Worm (Caenorhabditis elegans) whole organism, L2 larva: ENCODE results near the gene hmg-12.

Experiments
- aly-2 ChIP-seq: fragments of 150-350 bp; optimal IDR thresholded peaks from 2 replicates; lab custom pipeline; 2014; ENCODE audit warnings: missing biosample characterization, missing genetic modification characterization
- ceh-16 ChIP-seq: fragments of 150-350 bp; optimal IDR thresholded peaks from 2 replicates; lab custom pipeline; 2014; ENCODE audit warnings: missing biosample characterization, missing genetic modification characterization
- egl-27 ChIP-seq: sonication (generic microtip); optimal IDR thresholded peaks from 3 replicates; lab custom pipeline; 2017; ENCODE audit warnings: missing biosample characterization, missing genetic modification reagents, missing genetic modification characterization
- fos-1 ChIP-seq: fragments of 150-350 bp; optimal IDR thresholded peaks from 2 replicates; lab custom pipeline; 2014; ENCODE audit warnings: missing biosample characterization, missing genetic modification characterization
- lin-39 ChIP-seq: fragments of 150-350 bp; optimal IDR thresholded peaks from 2 replicates; lab custom pipeline; 2014; ENCODE audit warnings: missing biosample characterization, missing genetic modification reagents, missing genetic modification characterization
- nhr-11 ChIP-seq: fragments of 150-350 bp; optimal IDR thresholded peaks from 2 replicates; lab custom pipeline; 2014; ENCODE audit warnings: missing biosample characterization, missing genetic modification characterization
- nhr-12 ChIP-seq: fragments of 150-350 bp; optimal IDR thresholded peaks from 2 replicates; lab custom pipeline; 2014; ENCODE audit warnings: missing biosample characterization, missing genetic modification characterization
- nhr-237 ChIP-seq: fragments of 150-350 bp; optimal IDR thresholded peaks from 2 replicates; lab custom pipeline; 2014; ENCODE audit warnings: missing biosample characterization, missing genetic modification characterization
- nhr-77 ChIP-seq: fragments of 150-350 bp; optimal IDR thresholded peaks from 2 replicates; lab custom pipeline; 2014; ENCODE audit warnings: missing biosample characterization, missing genetic modification characterization
- snpc-4 ChIP-seq: fragments of 150-350 bp; optimal IDR thresholded peaks from 2 replicates; lab custom pipeline; 2014; ENCODE audit warnings: missing biosample characterization, missing genetic modification characterization
- zag-1 ChIP-seq: fragments of 150-350 bp; optimal IDR thresholded peaks from 2 replicates; lab custom pipeline; 2014; ENCODE audit warnings: missing biosample characterization, missing genetic modification characterization
- ztf-11 ChIP-seq: sonication (generic microtip); optimal IDR thresholded peaks from 2 replicates; lab custom pipeline; 2017; ENCODE audit warnings: missing biosample characterization, missing genetic modification characterization

DNA sequence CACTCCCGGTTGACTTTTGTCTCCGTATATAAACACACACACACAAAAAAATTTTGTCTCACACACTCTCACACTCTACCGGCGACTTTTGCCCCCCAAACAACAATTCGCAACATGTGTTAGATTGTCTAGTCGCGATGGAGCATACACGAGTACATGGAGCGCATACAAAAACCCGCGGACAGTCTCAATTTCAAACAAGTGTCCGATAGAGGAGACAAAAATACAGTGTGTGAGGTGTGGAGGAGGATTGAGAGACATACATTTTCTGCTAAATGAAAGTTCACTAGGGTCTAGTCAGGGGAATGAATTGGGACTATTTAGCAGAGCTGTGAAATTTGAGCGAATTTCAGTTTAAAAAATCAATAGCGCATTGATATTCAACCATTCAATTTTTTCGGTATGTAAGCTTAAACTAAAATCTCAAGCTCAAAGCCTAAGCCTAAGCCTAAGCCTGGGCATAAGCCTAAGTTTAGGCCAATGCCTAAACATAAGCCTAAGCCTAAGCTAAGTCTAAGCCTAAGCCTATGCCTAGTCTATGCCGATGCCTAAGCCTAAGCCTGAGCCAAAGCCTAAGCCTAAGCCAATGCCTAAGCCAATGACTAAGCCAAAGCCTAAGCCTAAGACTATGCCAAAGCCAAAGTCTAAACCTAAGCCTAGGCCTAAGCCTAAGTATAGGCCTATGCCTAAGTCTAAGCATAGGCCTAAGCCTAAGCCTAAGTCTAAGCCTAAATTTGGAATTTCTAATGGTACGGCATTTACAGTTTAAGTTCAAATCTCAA, 6.6 kb downstream of the hmg-12 start:
- TF ChIP-seq lin-39 (tag; lab: Kevin White, UChicago), result no peak
- TF ChIP-seq ztf-11, result no peak
- TF ChIP-seq snpc-4 (tag; lab: Kevin White, UChicago), result no peak
- no peak for TF ChIP-seq ceh-16 (tag; lab: Kevin White, UChicago)
- no peak for TF ChIP-seq nhr-77 (tag; lab: Kevin White, UChicago)
- TF ChIP-seq fos-1, result no peak
- no peak for TF ChIP-seq aly-2 (tag; lab: Kevin White, UChicago)
- TF ChIP-seq zag-1 (tag; lab: Kevin White, UChicago), result no peak
- no peak for TF ChIP-seq nhr-237 (tag; lab: Kevin White, UChicago)
- no peak for TF ChIP-seq nhr-11 (tag; lab: Kevin White, UChicago)
- TF ChIP-seq egl-27 (tag; lab: Kevin White, UChicago), result no peak
- no peak for TF ChIP-seq nhr-12 (tag; lab: Kevin White, UChicago)
